Worm (Caenorhabditis elegans) whole organism, L2 larva: ENCODE results near the gene F40F8.12.

Experiments
- C34F6.9 ChIP-seq: fragments of 150-350 bp; optimal IDR thresholded peaks from 2 replicates; lab custom pipeline; 2014; ENCODE audit warnings: missing biosample characterization, missing genetic modification characterization
- F13H6.1 ChIP-seq: sonication (generic microtip); optimal IDR thresholded peaks from 2 replicates; lab custom pipeline; 2016; ENCODE audit warnings: missing genetic modification characterization, missing compliant biosample characterization
- R02D3.7 ChIP-seq: fragments of 150-350 bp; optimal IDR thresholded peaks from 2 replicates; lab custom pipeline; 2014; ENCODE audit warnings: missing biosample characterization, missing genetic modification characterization
- Y55F3AM.14 ChIP-seq: fragments of 200-800 bp; sonication (Bioruptor generic); optimal IDR thresholded peaks from 2 replicates; lab custom pipeline; 2018; ENCODE audit warnings: mild to moderate bottlenecking, missing genetic modification characterization, missing compliant biosample characterization
- ZK546.5 ChIP-seq: sonication (generic microtip); optimal IDR thresholded peaks from 2 replicates; lab custom pipeline; 2017; ENCODE audit warnings: missing biosample characterization, missing genetic modification characterization
- alr-1 ChIP-seq: fragments of 150-350 bp; optimal IDR thresholded peaks from 2 replicates; lab custom pipeline; 2014; ENCODE audit warnings: missing biosample characterization, missing genetic modification characterization
- ama-1 ChIP-seq: fragments of 150-350 bp; optimal IDR thresholded peaks from 2 replicates; lab custom pipeline; 2018; ENCODE audit warnings: inconsistent platforms
- blmp-1 ChIP-seq: sonication (generic microtip); optimal IDR thresholded peaks from 2 replicates; lab custom pipeline; 2017; ENCODE audit warnings: missing genetic modification characterization, mild to moderate bottlenecking, missing compliant biosample characterization, antibody characterized with exemption, moderate library complexity; ENCODE audit not compliant: insufficient read depth
- ceh-16 ChIP-seq: fragments of 150-350 bp; optimal IDR thresholded peaks from 2 replicates; lab custom pipeline; 2014; ENCODE audit warnings: missing biosample characterization, missing genetic modification characterization
- dmd-4 ChIP-seq: sonication (generic microtip); optimal IDR thresholded peaks from 2 replicates; lab custom pipeline; 2017; ENCODE audit warnings: missing biosample characterization, missing genetic modification characterization
- egl-27 ChIP-seq: sonication (generic microtip); optimal IDR thresholded peaks from 3 replicates; lab custom pipeline; 2017; ENCODE audit warnings: missing biosample characterization, missing genetic modification reagents, missing genetic modification characterization
- elt-1 ChIP-seq: fragments of 150-350 bp; optimal IDR thresholded peaks from 2 replicates; lab custom pipeline; 2014; ENCODE audit warnings: missing biosample characterization, missing genetic modification characterization
- fos-1 ChIP-seq: fragments of 150-350 bp; optimal IDR thresholded peaks from 2 replicates; lab custom pipeline; 2014; ENCODE audit warnings: missing biosample characterization, missing genetic modification characterization
- gmeb-1 ChIP-seq: fragments of 150-350 bp; optimal IDR thresholded peaks from 2 replicates; lab custom pipeline; 2014; ENCODE audit warnings: missing biosample characterization, missing genetic modification characterization
- lin-11 ChIP-seq: fragments of 150-350 bp; sonication (generic microtip); optimal IDR thresholded peaks from 2 replicates; lab custom pipeline; 2014; ENCODE audit warnings: missing biosample characterization, missing genetic modification characterization, inconsistent platforms, mixed read lengths
- lin-13 ChIP-seq: fragments of 150-350 bp; optimal IDR thresholded peaks from 2 replicates; lab custom pipeline; 2014; ENCODE audit warnings: missing biosample characterization, missing genetic modification reagents, missing genetic modification characterization
- lin-39 ChIP-seq: fragments of 150-350 bp; optimal IDR thresholded peaks from 2 replicates; lab custom pipeline; 2014; ENCODE audit warnings: missing biosample characterization, missing genetic modification reagents, missing genetic modification characterization
- lsy-2 ChIP-seq, 2 experiments: fragments of 150-350 bp in 1 of 2; sonication (generic microtip) in 1 of 2; optimal IDR thresholded peaks; 2 replicates each; lab custom pipeline; 2014 to 2017; ENCODE audit warnings: missing biosample characterization in 2 of 2, missing genetic modification characterization in 2 of 2
- mab-5 ChIP-seq: fragments of 150-350 bp; optimal IDR thresholded peaks from 2 replicates; lab custom pipeline; 2014; ENCODE audit warnings: missing biosample characterization, missing genetic modification characterization
- mbf-1 ChIP-seq: sonication (generic microtip); optimal IDR thresholded peaks from 2 replicates; lab custom pipeline; 2017; ENCODE audit warnings: missing biosample characterization, missing genetic modification characterization
- mdl-1 ChIP-seq, 2 experiments: fragments of 150-350 bp in 1 of 2; sonication (generic microtip) in 1 of 2; optimal IDR thresholded peaks; 2 replicates each; lab custom pipeline; 2017; ENCODE audit warnings: missing biosample characterization in 2 of 2, missing genetic modification characterization in 2 of 2
- nhr-10 ChIP-seq: sonication (generic microtip); optimal IDR thresholded peaks from 2 replicates; lab custom pipeline; 2017; ENCODE audit warnings: missing biosample characterization, missing genetic modification characterization
- nhr-11 ChIP-seq: fragments of 150-350 bp; optimal IDR thresholded peaks from 2 replicates; lab custom pipeline; 2014; ENCODE audit warnings: missing biosample characterization, missing genetic modification characterization
- nhr-129 ChIP-seq: fragments of 150-350 bp; optimal IDR thresholded peaks from 2 replicates; lab custom pipeline; 2014; ENCODE audit warnings: missing biosample characterization, missing genetic modification characterization
- nhr-23 ChIP-seq: fragments of 150-350 bp; optimal IDR thresholded peaks from 2 replicates; lab custom pipeline; 2014; ENCODE audit warnings: missing biosample characterization, missing genetic modification reagents, missing genetic modification characterization
- nhr-237 ChIP-seq: fragments of 150-350 bp; optimal IDR thresholded peaks from 2 replicates; lab custom pipeline; 2014; ENCODE audit warnings: missing biosample characterization, missing genetic modification characterization
- nhr-25 ChIP-seq: fragments of 150-350 bp; sonication (generic microtip); optimal IDR thresholded peaks from 3 replicates; lab custom pipeline; 2014; ENCODE audit warnings: missing biosample characterization, missing genetic modification characterization
- nhr-6 ChIP-seq: fragments of 150-350 bp; optimal IDR thresholded peaks from 2 replicates; lab custom pipeline; 2014; ENCODE audit warnings: missing biosample characterization, missing genetic modification characterization
- peb-1 ChIP-seq: fragments of 150-350 bp; optimal IDR thresholded peaks from 2 replicates; lab custom pipeline; 2014; ENCODE audit warnings: missing biosample characterization, missing genetic modification characterization
- sem-4 ChIP-seq: fragments of 150-350 bp; optimal IDR thresholded peaks from 2 replicates; lab custom pipeline; 2014; ENCODE audit warnings: missing biosample characterization, missing genetic modification reagents, missing genetic modification characterization
- sma-3 ChIP-seq: sonication (generic microtip); optimal IDR thresholded peaks from 2 replicates; lab custom pipeline; 2016; ENCODE audit warnings: missing genetic modification reagents, missing genetic modification characterization, missing compliant biosample characterization
- sma-9 ChIP-seq, 2 experiments: fragments of 150-350 bp in 1 of 2; sonication (generic microtip) in 1 of 2; optimal IDR thresholded peaks; 2 replicates each; lab custom pipeline; 2014 to 2016; ENCODE audit warnings: missing genetic modification characterization in 2 of 2, mild to moderate bottlenecking in 1 of 2, missing biosample characterization in 1 of 2, missing compliant biosample characterization in 1 of 2, missing genetic modification reagents in 1 of 2, moderate library complexity in 1 of 2
- unc-39 ChIP-seq: fragments of 150-350 bp; optimal IDR thresholded peaks from 2 replicates; lab custom pipeline; 2014; ENCODE audit warnings: missing biosample characterization, missing genetic modification characterization
- unc-55 ChIP-seq: fragments of 150-350 bp; sonication (generic microtip); optimal IDR thresholded peaks from 3 replicates; lab custom pipeline; 2014; ENCODE audit warnings: missing biosample characterization, missing genetic modification reagents, missing genetic modification characterization
- unc-62 ChIP-seq: fragments of 150-350 bp; optimal IDR thresholded peaks from 2 replicates; lab custom pipeline; 2014; ENCODE audit warnings: missing biosample characterization, missing genetic modification reagents, missing genetic modification characterization
- zag-1 ChIP-seq: fragments of 150-350 bp; optimal IDR thresholded peaks from 2 replicates; lab custom pipeline; 2014; ENCODE audit warnings: missing biosample characterization, missing genetic modification characterization
- ztf-11 ChIP-seq: sonication (generic microtip); optimal IDR thresholded peaks from 2 replicates; lab custom pipeline; 2017; ENCODE audit warnings: missing biosample characterization, missing genetic modification characterization
- ztf-4 ChIP-seq: fragments of 150-350 bp; optimal IDR thresholded peaks from 2 replicates; lab custom pipeline; 2014; ENCODE audit warnings: missing biosample characterization, missing genetic modification characterization

F40F8.12 gene

DNA sequence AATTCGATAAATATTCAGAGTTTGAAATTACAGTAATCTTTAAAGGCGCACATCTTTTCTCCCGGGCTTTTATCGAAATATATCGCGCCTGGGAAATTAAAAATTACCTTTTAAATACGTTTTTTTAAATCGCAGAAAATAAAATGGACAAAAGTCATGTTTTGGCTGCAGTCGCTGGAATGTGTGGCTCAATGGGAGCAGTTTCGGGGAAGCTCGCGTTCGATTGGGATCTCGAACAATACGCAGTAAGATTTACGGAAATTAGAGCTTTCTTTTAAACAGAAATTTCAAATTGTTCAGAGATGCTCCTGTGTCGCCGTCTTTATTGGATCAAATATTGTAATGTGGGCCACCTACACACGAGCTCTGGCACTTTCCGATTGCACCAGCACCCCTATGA is at the start of gene F40F8.12:
TSS of gene F40F8.12 (plus strand) at position 301 of the 400 bp plus-strand sequence.
- TF ChIP-seq nhr-25: no peak
- no peak for TF ChIP-seq mab-5
- TF ChIP-seq R02D3.7: no peak
- TF ChIP-seq lin-11 (tag; lab: Kevin White, UChicago): no peak
- no peak for TF ChIP-seq unc-55 (GFP tag; lab: Kevin White, UChicago)
- no peak for TF ChIP-seq ztf-4 (tag; lab: Kevin White, UChicago)
- TF ChIP-seq lin-13: no peak
- no peak for TF ChIP-seq alr-1 (tag; lab: Kevin White, UChicago)
- no peak for TF ChIP-seq sma-9 (GFP tag; optimal IDR thresholded peaks at IDR 0.05; lab: Kevin White, UChicago)
- no peak for TF ChIP-seq sma-9 (tag; optimal IDR thresholded peaks at IDR 0.05; lab: Kevin White, UChicago)
- TF ChIP-seq lin-39: no peak
- TF ChIP-seq C34F6.9 (tag; lab: Kevin White, UChicago): no peak
- no peak for TF ChIP-seq sma-3 (GFP tag; lab: Kevin White, UChicago)
- TF ChIP-seq ztf-11 (tag; lab: Kevin White, UChicago): no peak
- no peak for TF ChIP-seq nhr-237
- TF ChIP-seq elt-1: no peak
- TF ChIP-seq mbf-1 (tag; lab: Kevin White, UChicago): no peak
- TF ChIP-seq Y55F3AM.14 (GFP tag; lab: Kevin White, UChicago): no peak
- no peak for TF ChIP-seq ama-1 (lab: Kevin White, UChicago)

DNA sequence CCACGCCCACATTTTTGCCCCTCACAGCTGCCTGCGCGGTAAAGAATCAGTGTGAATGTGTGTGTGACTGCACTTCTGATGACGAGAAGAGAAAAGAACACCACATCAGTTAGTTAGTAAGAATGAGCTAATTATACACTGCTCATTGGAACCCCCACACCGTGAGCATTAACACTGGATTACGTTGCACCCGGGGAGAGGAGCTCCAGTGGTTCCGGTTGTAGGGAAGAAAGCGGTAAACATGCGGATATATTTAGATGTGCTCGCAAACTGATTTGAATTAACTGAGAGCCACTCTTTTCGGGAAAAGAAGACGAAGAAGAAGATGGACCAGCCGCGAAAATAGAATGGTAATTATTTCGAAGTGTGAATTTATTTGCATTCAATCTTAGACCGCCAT is 42.8 kb upstream of the F40F8.12 start:
- TF ChIP-seq egl-27 (tag; lab: Kevin White, UChicago): no peak
- no peak for TF ChIP-seq nhr-11 (tag; lab: Kevin White, UChicago)
- TF ChIP-seq gmeb-1 (tag; lab: Kevin White, UChicago): no peak
- TF ChIP-seq lin-11 (tag; lab: Kevin White, UChicago): no peak
- no peak for TF ChIP-seq nhr-237
- no peak for TF ChIP-seq mab-5
- no peak for TF ChIP-seq ztf-4 (tag; lab: Kevin White, UChicago)
- no peak for TF ChIP-seq ztf-11 (tag; lab: Kevin White, UChicago)
- no peak for TF ChIP-seq nhr-23 (tag; lab: Kevin White, UChicago)
- no peak for TF ChIP-seq ama-1 (lab: Kevin White, UChicago)
- TF ChIP-seq ceh-16 (tag; lab: Kevin White, UChicago): no peak
- no peak for TF ChIP-seq nhr-10

DNA sequence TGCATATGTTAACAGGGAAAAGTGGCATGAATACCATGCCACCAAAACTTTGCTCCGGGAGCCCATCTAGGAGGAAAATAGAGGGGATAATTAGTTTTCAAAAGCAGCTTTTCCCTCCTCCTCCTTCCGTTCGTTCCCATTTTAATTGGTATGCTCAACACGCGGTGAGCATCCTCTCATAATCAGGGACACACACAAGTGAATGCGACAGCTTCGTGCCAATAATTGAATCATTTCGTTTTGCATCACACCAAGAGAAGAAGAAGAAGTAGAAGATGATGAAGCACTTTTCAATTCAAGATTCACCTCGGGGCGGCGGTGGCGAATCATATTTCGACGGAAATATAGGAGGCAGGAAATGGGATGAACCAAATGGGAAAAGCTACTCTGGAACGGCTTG is 41.5 kb upstream of the F40F8.12 start:
- no peak for TF ChIP-seq nhr-23 (tag; lab: Kevin White, UChicago)
- TF ChIP-seq lin-13: no peak
- no peak for TF ChIP-seq F13H6.1 (tag; lab: Kevin White, UChicago)
- TF ChIP-seq zag-1: no peak
- no peak for TF ChIP-seq elt-1
- no peak for TF ChIP-seq sem-4
- no peak for TF ChIP-seq sma-3 (GFP tag; lab: Kevin White, UChicago)
- no peak for TF ChIP-seq mdl-1 (tag; optimal IDR thresholded peaks at IDR 0.05; lab: Kevin White, UChicago)
- TF ChIP-seq mab-5: no peak
- TF ChIP-seq lin-11 (tag; lab: Kevin White, UChicago): no peak
- no peak for TF ChIP-seq ama-1 (lab: Kevin White, UChicago)
- TF ChIP-seq fos-1: no peak
- no peak for TF ChIP-seq ztf-4 (tag; lab: Kevin White, UChicago)
- no peak for TF ChIP-seq nhr-10
- no peak for TF ChIP-seq R02D3.7
- TF ChIP-seq nhr-11 (tag; lab: Kevin White, UChicago): no peak

DNA sequence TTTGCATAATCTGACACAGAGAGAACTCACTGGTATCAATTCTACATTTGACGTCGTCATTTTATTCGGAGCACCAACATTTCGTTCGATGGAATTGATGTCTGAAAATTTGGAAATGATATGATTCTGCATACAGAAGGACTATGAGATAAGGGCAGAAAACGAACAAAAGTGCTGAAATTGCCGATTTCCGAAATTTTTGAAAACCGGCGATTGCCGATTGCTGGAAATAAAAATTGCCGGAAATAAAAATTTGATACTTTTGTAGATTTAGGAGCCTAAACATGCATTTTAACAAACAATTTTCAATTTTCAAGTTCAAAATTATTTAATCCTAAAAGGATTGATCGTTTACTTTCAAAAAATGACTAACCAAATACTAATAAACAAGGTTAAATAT is 40.3 kb upstream of the F40F8.12 start, which contains the start of gene unc-53:
TSS of gene unc-53 (minus strand) at position 101 of the 400 bp plus-strand sequence.
- TF ChIP-seq gmeb-1 (tag; lab: Kevin White, UChicago) (no peak), nhr-6 (tag; lab: Kevin White, UChicago) (no peak), lin-11 (tag; lab: Kevin White, UChicago) (no peak), fos-1 (no peak), mab-5 (no peak), mdl-1 (tag; optimal IDR thresholded peaks at IDR 0.05; lab: Kevin White, UChicago) (no peak), ama-1 (lab: Kevin White, UChicago) (no peak), unc-39 (no peak), Y55F3AM.14 (GFP tag; lab: Kevin White, UChicago) (no peak), mbf-1 (tag; lab: Kevin White, UChicago) (no peak), peb-1 (no peak), unc-62 (no peak), nhr-129 (tag; lab: Kevin White, UChicago) (no peak), blmp-1 (no peak), ZK546.5 (no peak), lsy-2 (tag; optimal IDR thresholded peaks at IDR 0.05; lab: Kevin White, UChicago) (no peak), dmd-4 (tag; lab: Kevin White, UChicago) (no peak)
